Worm (Caenorhabditis elegans) whole organism, young adult: ENCODE measurements around the gene D1086.7.

Source experiments
- B0019.2 ChIP-seq: fragments of 200-800 bp; sonication (Bioruptor generic); conservative IDR thresholded peaks from 2 replicates; pipeline ENCODE4 v1.3.6; 2022; ENCODE audit warnings: missing genetic modification reagents, missing genetic modification characterization, missing compliant biosample characterization
- B0261.1 ChIP-seq: sonication (generic microtip); optimal IDR thresholded peaks from 2 replicates; lab custom pipeline; 2016; ENCODE audit warnings: mild to moderate bottlenecking, missing genetic modification characterization, moderate library complexity, missing compliant biosample characterization
- C17E4.6 ChIP-seq: fragments of 200-800 bp; sonication (Bioruptor generic); IDR thresholded peaks from 2 replicates; pipeline ENCODE4 v1.3.6; 2022; ENCODE audit warnings: missing genetic modification reagents, missing genetic modification characterization, missing compliant biosample characterization
- F23B12.7 ChIP-seq: sonication (generic microtip); optimal IDR thresholded peaks from 2 replicates; lab custom pipeline; 2017; ENCODE audit warnings: missing genetic modification characterization, mild to moderate bottlenecking, missing compliant biosample characterization, antibody characterized with exemption, moderate library complexity; ENCODE audit not compliant: insufficient read depth
- F55B11.4 ChIP-seq: sonication (generic microtip); optimal IDR thresholded peaks from 2 replicates; lab custom pipeline; 2016; ENCODE audit warnings: missing compliant biosample characterization, missing genetic modification characterization, borderline replicate concordance; ENCODE audit not compliant: insufficient read depth
- Y53F4B.3 ChIP-seq: fragments of 200-800 bp; sonication (Bioruptor generic); IDR thresholded peaks from 2 replicates; pipeline ENCODE4 v1.3.6; 2022; ENCODE audit warnings: missing genetic modification reagents, missing genetic modification characterization, missing compliant biosample characterization
- Y79H2A.3 ChIP-seq: fragments of 200-800 bp; sonication (Bioruptor generic); conservative IDR thresholded peaks from 2 replicates; pipeline ENCODE4 v1.3.6; 2022; ENCODE audit warnings: missing genetic modification reagents, missing genetic modification characterization, missing compliant biosample characterization
- akir-1 ChIP-seq: fragments of 200-800 bp; sonication (Bioruptor generic); optimal IDR thresholded peaks from 2 replicates; lab custom pipeline; 2018; ENCODE audit warnings: mild to moderate bottlenecking, missing genetic modification characterization, moderate library complexity, missing compliant biosample characterization
- aptf-3 ChIP-seq: fragments of 200-800 bp; sonication (Bioruptor generic); IDR thresholded peaks from 2 replicates; pipeline ENCODE4 v1.3.6; 2022; ENCODE audit warnings: missing genetic modification characterization, missing compliant biosample characterization
- atf-7 ChIP-seq: sonication (generic microtip); optimal IDR thresholded peaks from 2 replicates; lab custom pipeline; 2017; ENCODE audit warnings: mild to moderate bottlenecking, missing genetic modification characterization, missing compliant biosample characterization
- bed-1 ChIP-seq: fragments of 200-800 bp; sonication (Bioruptor generic); IDR thresholded peaks from 2 replicates; pipeline ENCODE4 v1.3.6; 2022; ENCODE audit warnings: missing genetic modification reagents, missing genetic modification characterization, missing compliant biosample characterization
- ceh-40 ChIP-seq: fragments of 200-800 bp; sonication (Bioruptor generic); IDR thresholded peaks from 2 replicates; pipeline ENCODE4 v1.3.6; 2022; ENCODE audit warnings: missing genetic modification characterization, missing compliant biosample characterization
- die-1 ChIP-seq: sonication (generic microtip); optimal IDR thresholded peaks from 2 replicates; lab custom pipeline; 2016; ENCODE audit warnings: missing genotype, mild to moderate bottlenecking, missing genetic modification characterization, missing compliant biosample characterization
- dpff-1 ChIP-seq: sonication (generic microtip); optimal IDR thresholded peaks from 2 replicates; lab custom pipeline; 2017; ENCODE audit warnings: mild to moderate bottlenecking, missing genetic modification characterization, missing compliant biosample characterization
- dpl-1 ChIP-seq: fragments of 150-350 bp; optimal IDR thresholded peaks from 2 replicates; lab custom pipeline; 2014; ENCODE audit warnings: missing biosample characterization, missing genetic modification reagents, missing genetic modification characterization
- egl-18 ChIP-seq: fragments of 200-800 bp; sonication (Bioruptor generic); IDR thresholded peaks from 2 replicates; pipeline ENCODE4 v1.3.6; 2022; ENCODE audit warnings: missing genetic modification reagents, missing genetic modification characterization, missing compliant biosample characterization
- fkh-3 ChIP-seq: sonication (generic microtip); optimal IDR thresholded peaks from 2 replicates; lab custom pipeline; 2016; ENCODE audit warnings: mild to moderate bottlenecking, missing genetic modification characterization, missing compliant biosample characterization
- him-1 ChIP-seq: sonication (generic microtip); optimal IDR thresholded peaks from 2 replicates; lab custom pipeline; 2016; ENCODE audit warnings: missing genotype, missing genetic modification reagents, missing genetic modification characterization, missing compliant biosample characterization
- hmg-1.2 ChIP-seq: fragments of 200-800 bp; sonication (Bioruptor generic); IDR thresholded peaks from 2 replicates; pipeline ENCODE4 v1.3.6; 2022; ENCODE audit warnings: missing genetic modification reagents, missing genetic modification characterization, missing compliant biosample characterization
- let-607 ChIP-seq, 2 experiments: fragments of 200-800 bp in 1 of 2; sonication (Bioruptor generic) in 1 of 2; sonication (generic microtip) in 1 of 2; optimal IDR thresholded peaks; 2 replicates each; lab custom pipeline; 2016 to 2018; ENCODE audit warnings: mild to moderate bottlenecking in 2 of 2, missing compliant biosample characterization in 2 of 2, missing genetic modification characterization in 2 of 2, moderate library complexity in 2 of 2, missing genotype in 1 of 2
- lin-35 ChIP-seq, 3 experiments: fragments of 150-350 bp in 2 of 3; sonication (generic microtip) in 1 of 3; optimal IDR thresholded peaks; 2 replicates each; lab custom pipeline; 2014 to 2018; ENCODE audit warnings: missing biosample characterization in 3 of 3, missing genetic modification characterization in 3 of 3, missing genetic modification reagents in 3 of 3
- lin-40 ChIP-seq: sonication (generic microtip); optimal IDR thresholded peaks from 2 replicates; lab custom pipeline; 2016; ENCODE audit warnings: missing genetic modification characterization, mild to moderate bottlenecking, missing compliant biosample characterization, missing genotype, missing genetic modification reagents
- lsy-27 ChIP-seq: sonication (generic microtip); optimal IDR thresholded peaks from 2 replicates; lab custom pipeline; 2017; ENCODE audit warnings: missing genetic modification characterization, mild to moderate bottlenecking, missing compliant biosample characterization, antibody characterized with exemption, missing genotype, borderline replicate concordance; ENCODE audit not compliant: insufficient read depth
- pha-4 ChIP-seq: fragments of 150-350 bp; sonication (generic microtip); optimal IDR thresholded peaks from 2 replicates; lab custom pipeline; 2014; ENCODE audit warnings: missing biosample characterization, missing genetic modification reagents, missing genetic modification characterization
- repo-1 ChIP-seq: sonication (generic microtip); optimal IDR thresholded peaks from 2 replicates; lab custom pipeline; 2017; ENCODE audit warnings: mild to moderate bottlenecking, missing genetic modification characterization, missing compliant biosample characterization
- sdz-38 ChIP-seq: sonication (generic microtip); optimal IDR thresholded peaks from 2 replicates; lab custom pipeline; 2016; ENCODE audit warnings: missing genotype, missing genetic modification characterization, missing compliant biosample characterization
- sea-2 ChIP-seq: fragments of 200-800 bp; sonication (Bioruptor generic); IDR thresholded peaks from 2 replicates; pipeline ENCODE4 v1.3.6; 2022; ENCODE audit warnings: missing genetic modification characterization, missing compliant biosample characterization
- snpc-1.1 ChIP-seq: sonication (generic microtip); optimal IDR thresholded peaks from 2 replicates; lab custom pipeline; 2017; ENCODE audit warnings: missing genetic modification characterization, mild to moderate bottlenecking, missing compliant biosample characterization, antibody characterized with exemption, moderate library complexity, missing genotype, missing genetic modification reagents; ENCODE audit not compliant: insufficient read depth
- snpc-1.3 ChIP-seq: sonication (generic microtip); optimal IDR thresholded peaks from 2 replicates; lab custom pipeline; 2017; ENCODE audit warnings: missing genetic modification characterization, mild to moderate bottlenecking, missing compliant biosample characterization, antibody characterized with exemption, moderate library complexity, missing genotype, missing genetic modification reagents; ENCODE audit not compliant: insufficient read depth
- snpc-4 ChIP-seq, 5 experiments: fragments of 150-350 bp in 1 of 5; sonication (generic microtip) in 4 of 5; optimal IDR thresholded peaks; 2 replicates each; lab custom pipeline; 2014 to 2018; ENCODE audit warnings: missing genetic modification characterization in 5 of 5, missing biosample characterization in 3 of 5, antibody characterized with exemption in 2 of 5, mild to moderate bottlenecking in 2 of 5, missing compliant biosample characterization in 2 of 5, missing genotype in 2 of 5, moderate library complexity in 2 of 5, missing genetic modification reagents in 1 of 5
- tbp1 ChIP-seq: fragments of 200-800 bp; sonication (Bioruptor generic); optimal IDR thresholded peaks from 2 replicates; lab custom pipeline; 2018; ENCODE audit warnings: mild to moderate bottlenecking, missing genetic modification characterization, missing compliant biosample characterization
- unc-130 ChIP-seq: sonication (generic microtip); optimal IDR thresholded peaks from 2 replicates; lab custom pipeline; 2016; ENCODE audit warnings: missing genetic modification reagents, missing genetic modification characterization, missing compliant biosample characterization
- unc-62 ChIP-seq: fragments of 150-350 bp; optimal IDR thresholded peaks from 2 replicates; lab custom pipeline; 2014; ENCODE audit warnings: missing biosample characterization, missing genetic modification reagents, missing genetic modification characterization
- zfh-2 ChIP-seq: fragments of 200-800 bp; sonication (Bioruptor generic); conservative IDR thresholded peaks from 2 replicates; pipeline ENCODE4 v1.3.6; 2022; ENCODE audit warnings: missing genetic modification reagents, missing genetic modification characterization, missing compliant biosample characterization

Gene D1086.7

ce11 chrV:14092403-14092802 lies 8.3 kb downstream of the D1086.7 start, which contains the start of gene D1086.3 (continued):
- peak; percentile 46 for TF ChIP-seq atf-7 (tag; lab: Kevin White, UChicago)
- TF ChIP-seq zfh-2, result no peak
- no peak for TF ChIP-seq aptf-3 (GFP tag; lab: Robert Waterston, UW)

- TF ChIP-seq unc-62, result no peak
- no peak for TF ChIP-seq B0019.2 (GFP tag; lab: Robert Waterston, UW)
- no peak for TF ChIP-seq dpff-1
- no peak for TF ChIP-seq repo-1 (tag; lab: Kevin White, UChicago)
- no peak for TF ChIP-seq Y79H2A.3 (GFP tag; lab: Robert Waterston, UW)
- TF ChIP-seq, all 124 proteins: peak for 0
Measured at ce11 chrV:14093805-14094204, 9.7 kb downstream of the D1086.7 start, which contains the start of gene D1086.8. D1086.8 (plus strand) TSS chrV:14094105.

DNA sequence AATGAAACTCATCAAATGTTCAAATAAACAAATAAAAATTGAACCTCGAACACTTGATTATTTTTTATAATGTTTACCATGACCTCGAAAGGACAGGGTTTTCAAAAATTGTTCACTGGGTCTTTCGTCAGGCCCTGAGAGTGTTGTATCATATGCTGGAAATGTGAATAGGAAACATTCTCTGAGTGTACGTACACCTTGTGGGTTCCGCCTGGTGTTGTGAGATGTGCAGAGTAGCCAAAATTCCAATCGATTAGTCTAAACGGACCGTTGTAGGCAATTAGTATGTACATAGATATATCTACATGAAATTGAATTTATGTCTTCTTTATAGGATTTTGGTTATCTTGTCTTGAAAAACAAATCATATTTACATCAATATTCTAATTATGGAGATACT lies 10.5 kb downstream of the D1086.7 start:
- no peak for TF ChIP-seq snpc-4 (GFP tag; optimal IDR thresholded peaks at IDR 0.05; lab: Kevin White, UChicago)
- peak in 2 of 4 experiments; percentile 36 to 70 for TF ChIP-seq snpc-4 (tag; optimal IDR thresholded peaks at IDR 0.05; lab: Kevin White, UChicago)
- TF ChIP-seq hmg-1.2 (GFP tag; lab: Robert Waterston, UW), result peak; percentile 24; the same call in 1 of the 2 replicates
- TF ChIP-seq tbp1 (GFP tag; lab: Kevin White, UChicago), result peak; percentile 16
- peak; percentile 59 for TF ChIP-seq snpc-1.1 (tag; lab: Kevin White, UChicago)
- TF ChIP-seq snpc-1.3 (tag; lab: Kevin White, UChicago), result no peak
- TF ChIP-seq sea-2 (GFP tag; lab: Robert Waterston, UW), result no peak
- no peak for TF ChIP-seq die-1
- TF ChIP-seq lsy-27 (tag; lab: Kevin White, UChicago), result no peak

ce11 chrV:14094953-14095352 lies 10.9 kb downstream of the D1086.7 start:
- TF ChIP-seq lin-35 (GFP tag; optimal IDR thresholded peaks at IDR 0.05; lab: Kevin White, UChicago) (no peak), him-1 (tag; lab: Kevin White, UChicago) (no peak), bed-1 (GFP tag; lab: Robert Waterston, UW) (no peak), pha-4 (no peak), unc-130 (GFP tag; lab: Kevin White, UChicago) (no peak), Y53F4B.3 (GFP tag; lab: Robert Waterston, UW) (no peak), let-607 (tag; optimal IDR thresholded peaks at IDR 0.05; lab: Kevin White, UChicago) (no peak), F23B12.7 (tag; lab: Kevin White, UChicago) (no peak), B0261.1 (no peak), die-1 (no peak), fkh-3 (no peak), sdz-38 (tag; lab: Kevin White, UChicago) (no peak), F55B11.4 (tag; lab: Kevin White, UChicago) (no peak), zfh-2 (no peak), dpl-1 (GFP tag; lab: Kevin White, UChicago) (no peak), akir-1 (GFP tag; lab: Kevin White, UChicago) (no peak), egl-18 (no peak), ceh-40 (GFP tag; lab: Robert Waterston, UW) (no peak), lin-40 (tag; lab: Kevin White, UChicago) (no peak), C17E4.6 (GFP tag; lab: Robert Waterston, UW) (no peak)
- TF ChIP-seq, all 124 proteins: peak for 0
